Fruit fly (Drosophila melanogaster): ENCODE results near the gene CG18731.

CG18731 gene

dm6 chr3R:29763154-29763553 is 38.3 kb downstream of the CG18731 start (continued):
- no peak for TF ChIP-seq CG6683 (GFP tag; optimal IDR thresholded peaks at IDR 0.05)
- peak; percentile 9 for TF ChIP-seq lab (GFP tag; optimal IDR thresholded peaks at IDR 0.05)
- TF ChIP-seq ab (GFP tag; optimal IDR thresholded peaks at IDR 0.05), result peak; percentile 34
- peak; percentile 6 for TF ChIP-seq Hr3 (GFP tag; optimal IDR thresholded peaks at IDR 0.05)
- TF ChIP-seq cas (GFP tag; IDR thresholded peaks at IDR 0.05), result no peak
- peak; percentile 15 for TF ChIP-seq ATbp (GFP tag; optimal IDR thresholded peaks at IDR 0.05)
- peak; percentile 30 for TF ChIP-seq lilli (GFP tag; optimal IDR thresholded peaks at IDR 0.05)
- peak; percentile 60 for TF ChIP-seq gem (tag; optimal IDR thresholded peaks at IDR 0.05)
- TF ChIP-seq CG11504 (tag; optimal IDR thresholded peaks at IDR 0.05), result peak; percentile 52
- TF ChIP-seq CG17829 (tag; optimal IDR thresholded peaks at IDR 0.05), result peak; percentile 0
- peak; percentile 31; the same call in 1 of the 2 replicates for TF ChIP-seq sisA (GFP tag; IDR thresholded peaks at IDR 0.05)
- TF ChIP-seq Side (GFP tag; optimal IDR thresholded peaks at IDR 0.05), result peak; percentile 22
- TF ChIP-seq CG3065 (GFP tag; optimal IDR thresholded peaks at IDR 0.05), result no peak
- peak; percentile 54 for TF ChIP-seq Sox102F (GFP tag; optimal IDR thresholded peaks at IDR 0.05)
- TF ChIP-seq Sry-δ (GFP tag; optimal IDR thresholded peaks at IDR 0.05), result no peak
- TF ChIP-seq ase (GFP tag; IDR thresholded peaks at IDR 0.05), result no peak
- 0 out of 2 replicates have a peak, but pooled peaks have one; percentile 21 for TF ChIP-seq CG14441 (GFP tag; IDR thresholded peaks at IDR 0.05)
- peak; percentile 31 for TF ChIP-seq tio (GFP tag; optimal IDR thresholded peaks at IDR 0.05)
- no peak for TF ChIP-seq cato (GFP tag; optimal IDR thresholded peaks at IDR 0.05; ENCODE audit: borderline replicate concordance)
- no peak for TF ChIP-seq br (optimal IDR thresholded peaks at IDR 0.05)
- TF ChIP-seq CG16863 (GFP tag; optimal IDR thresholded peaks at IDR 0.05), result peak; percentile 19
- peak; percentile 24 for TF ChIP-seq CG8944 (GFP tag; optimal IDR thresholded peaks at IDR 0.05)
- TF ChIP-seq Abd-B (GFP tag; optimal IDR thresholded peaks at IDR 0.05), result no peak
- no peak for TF ChIP-seq CG8388 (GFP tag; optimal IDR thresholded peaks at IDR 0.05)
- no peak for TF ChIP-seq CG4282 (GFP tag; optimal IDR thresholded peaks at IDR 0.05)
- TF ChIP-seq NC2α (GFP tag; optimal IDR thresholded peaks at IDR 0.05), result no peak
- TF ChIP-seq gcm (GFP tag; optimal IDR thresholded peaks at IDR 0.05), result no peak
- no peak for TF ChIP-seq CG8359 (GFP tag; optimal IDR thresholded peaks at IDR 0.05; ENCODE audit: borderline replicate concordance)
- no peak for TF ChIP-seq CG9876 (GFP tag; optimal IDR thresholded peaks at IDR 0.05)
- TF ChIP-seq run (tag; optimal IDR thresholded peaks at IDR 0.05), result no peak
- TF ChIP-seq al (GFP tag; IDR thresholded peaks at IDR 0.05), result peak; percentile 16; the same call in 1 of the 2 replicates
- TF ChIP-seq schlank (tag; optimal IDR thresholded peaks at IDR 0.05), result no peak
- TF ChIP-seq Sry-β (GFP tag; optimal IDR thresholded peaks at IDR 0.05), result no peak
- no peak for TF ChIP-seq H15 (GFP tag; IDR thresholded peaks at IDR 0.05)
- TF ChIP-seq Blimp-1 (GFP tag; optimal IDR thresholded peaks at IDR 0.05), result peak; percentile 39
- no peak for TF ChIP-seq bigmax (GFP tag; optimal IDR thresholded peaks at IDR 0.05)
- no peak for TF ChIP-seq CoRest (tag; optimal IDR thresholded peaks at IDR 0.05)
- peak; percentile 50; the same call in 1 of the 2 replicates for TF ChIP-seq CG32532 (GFP tag; IDR thresholded peaks at IDR 0.05)
- TF ChIP-seq zfh2 (GFP tag; optimal IDR thresholded peaks at IDR 0.05), result peak; percentile 31
- 0 out of 2 replicates have a peak, but pooled peaks have one; percentile 10 for TF ChIP-seq E2f2 (GFP tag; IDR thresholded peaks at IDR 0.05)
- TF ChIP-seq pzg (GFP tag; optimal IDR thresholded peaks at IDR 0.05), result no peak
- peak; percentile 39 for TF ChIP-seq CG10654 (GFP tag; optimal IDR thresholded peaks at IDR 0.05)
- TF ChIP-seq CG14860 (GFP tag; IDR thresholded peaks at IDR 0.05; ENCODE audit: partially characterized antibody), result no peak
- no peak for TF ChIP-seq Dref (GFP tag; IDR thresholded peaks at IDR 0.05)
- peak; percentile 38 for TF ChIP-seq CG1792 (GFP tag; optimal IDR thresholded peaks at IDR 0.05)
- no peak for TF ChIP-seq CG9797 (GFP tag; optimal IDR thresholded peaks at IDR 0.05)
- TF ChIP-seq Spps (tag; optimal IDR thresholded peaks at IDR 0.05), result no peak
- TF ChIP-seq Ptx1 (GFP tag; IDR thresholded peaks at IDR 0.05), result peak; percentile 52; the same call in 1 of the 2 replicates
- TF ChIP-seq CG4707 (GFP tag; optimal IDR thresholded peaks at IDR 0.05), result no peak
- peak; percentile 30; the same call in 1 of the 2 replicates for TF ChIP-seq ranshi (GFP tag; IDR thresholded peaks at IDR 0.05)
- no peak for TF ChIP-seq cad (GFP tag; optimal IDR thresholded peaks at IDR 0.05)

Measured in whole organism, embryonic.